Worm (Caenorhabditis elegans): ENCODE results near the gene nspb-8.

nspb-8 gene

DNA sequence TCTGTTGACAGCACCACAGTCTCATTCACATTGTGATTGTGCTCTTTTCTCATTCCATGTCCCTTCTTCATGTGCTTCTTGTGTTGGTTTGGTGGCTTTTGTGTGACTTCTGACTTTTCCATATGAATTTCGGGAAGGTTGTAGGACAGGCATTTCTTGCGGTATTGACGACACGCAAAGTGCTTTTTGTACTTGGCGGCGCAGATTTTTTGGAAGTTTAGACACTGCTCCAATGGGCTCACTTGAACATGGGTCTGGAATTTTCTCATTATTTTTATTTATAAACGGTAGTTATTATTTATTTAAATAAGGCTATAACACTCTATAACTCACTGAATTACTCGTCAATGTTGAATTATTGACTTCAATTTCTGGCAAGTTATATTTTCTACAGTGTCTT lies 23.8 kb upstream of the nspb-8 start:
- TF ChIP-seq ets-4 (tag; optimal IDR thresholded peaks at IDR 0.05) (no peak), elt-4 (tag; optimal IDR thresholded peaks at IDR 0.05) (no peak), ceh-18 (tag; optimal IDR thresholded peaks at IDR 0.05) (no peak), T23F11.4 (GFP tag; optimal IDR thresholded peaks at IDR 0.05) (no peak), ceh-45 (GFP tag; IDR thresholded peaks at IDR 0.05) (no peak), pha-4 (tag; optimal IDR thresholded peaks at IDR 0.05) (no peak), che-1 (tag; optimal IDR thresholded peaks at IDR 0.05) (no peak), ceh-34 (tag; optimal IDR thresholded peaks at IDR 0.05) (no peak), tbx-2 (tag; optimal IDR thresholded peaks at IDR 0.05) (no peak), pat-9 (tag; optimal IDR thresholded peaks at IDR 0.05) (no peak), unc-42 (tag; optimal IDR thresholded peaks at IDR 0.05) (no peak), hlh-15 (tag; optimal IDR thresholded peaks at IDR 0.05) (no peak), dmd-4 (tag; optimal IDR thresholded peaks at IDR 0.05; ENCODE audit: borderline replicate concordance) (no peak), ceh-19 (GFP tag; optimal IDR thresholded peaks at IDR 0.05) (no peak), C38D4.7 (GFP tag; optimal IDR thresholded peaks at IDR 0.05) (no peak)

DNA sequence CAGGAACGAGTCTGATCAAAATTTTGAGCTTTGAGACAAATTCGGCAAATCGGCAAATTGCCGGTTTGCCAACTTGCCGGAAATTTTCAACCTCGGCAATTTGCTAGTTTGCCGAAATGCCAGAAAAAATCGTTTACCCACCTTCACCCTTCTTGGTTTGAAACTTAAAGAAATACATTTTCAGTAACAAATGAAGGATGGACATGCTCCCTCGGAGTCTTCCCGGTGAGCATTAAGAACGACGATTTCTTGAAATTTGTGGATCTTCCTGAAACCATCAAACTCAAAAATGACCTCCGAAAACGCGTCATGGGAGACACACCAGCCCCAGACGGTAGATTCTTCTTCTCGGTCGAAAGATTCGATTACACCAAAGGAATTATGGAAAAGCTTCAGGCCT lies 22.3 kb upstream of the nspb-8 start:
- TF ChIP-seq ama-1 (optimal IDR thresholded peaks at IDR 0.05) (no peak), fkh-6 (tag; optimal IDR thresholded peaks at IDR 0.05) (no peak), ceh-14 (tag; optimal IDR thresholded peaks at IDR 0.05) (no peak), fkh-10 (GFP tag; optimal IDR thresholded peaks at IDR 0.05) (no peak), ceh-22 (tag; optimal IDR thresholded peaks at IDR 0.05) (no peak), hlh-30 (tag; optimal IDR thresholded peaks at IDR 0.05; ENCODE audit: insufficient read depth) (no peak), pha-2 (tag; optimal IDR thresholded peaks at IDR 0.05) (no peak), ahr-1 (tag; optimal IDR thresholded peaks at IDR 0.05) (no peak), pax-1 (tag; optimal IDR thresholded peaks at IDR 0.05) (no peak)

DNA sequence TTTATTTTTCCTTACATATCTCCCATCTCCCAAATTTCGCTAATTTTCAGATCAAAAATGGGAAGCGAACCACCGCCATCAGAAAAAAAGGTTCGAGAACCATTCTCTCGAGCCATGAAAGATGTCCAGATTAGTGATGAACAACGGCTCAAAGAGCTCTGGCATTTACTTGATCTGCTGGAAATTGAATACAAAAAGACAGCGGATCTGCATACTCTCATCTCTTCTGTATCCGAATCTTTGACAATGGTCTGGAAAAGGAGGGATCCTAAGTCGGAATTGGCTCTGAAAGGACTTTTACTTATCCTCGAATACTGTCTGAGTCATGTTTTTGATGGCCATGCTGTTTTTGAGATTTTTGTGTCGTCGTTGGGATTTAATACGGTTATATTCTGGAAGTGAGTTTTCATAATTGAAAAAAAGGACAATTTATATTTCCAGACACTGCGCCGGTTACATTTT lies 20.4 kb upstream of the nspb-8 start, which contains the start of gene tps-2:
Gene tps-2, plus strand, starts transcription at position 51 of the 462 bp plus-strand sequence.
- TF ChIP-seq ttx-3 (tag; optimal IDR thresholded peaks at IDR 0.05) = no peak
- TF ChIP-seq K02D7.2 (tag; optimal IDR thresholded peaks at IDR 0.05) = no peak
- TF ChIP-seq odd-2 (tag; optimal IDR thresholded peaks at IDR 0.05) = no peak
- no peak for TF ChIP-seq ceh-22 (tag; optimal IDR thresholded peaks at IDR 0.05)
- TF ChIP-seq pros-1 (tag; optimal IDR thresholded peaks at IDR 0.05) = no peak
- TF ChIP-seq sox-4 (tag; optimal IDR thresholded peaks at IDR 0.05) = no peak
- no peak for TF ChIP-seq eyg-1 (tag; optimal IDR thresholded peaks at IDR 0.05)
- TF ChIP-seq unc-42 (tag; optimal IDR thresholded peaks at IDR 0.05) = no peak
- TF ChIP-seq dve-1 (tag; optimal IDR thresholded peaks at IDR 0.05) = no peak
- TF ChIP-seq pha-2 (tag; optimal IDR thresholded peaks at IDR 0.05) = no peak
- TF ChIP-seq ceh-31 (tag; optimal IDR thresholded peaks at IDR 0.05) = no peak
- no peak for TF ChIP-seq lin-11 (tag; optimal IDR thresholded peaks at IDR 0.05)
- TF ChIP-seq Y22D7AL.16 (tag; optimal IDR thresholded peaks at IDR 0.05) = no peak

DNA sequence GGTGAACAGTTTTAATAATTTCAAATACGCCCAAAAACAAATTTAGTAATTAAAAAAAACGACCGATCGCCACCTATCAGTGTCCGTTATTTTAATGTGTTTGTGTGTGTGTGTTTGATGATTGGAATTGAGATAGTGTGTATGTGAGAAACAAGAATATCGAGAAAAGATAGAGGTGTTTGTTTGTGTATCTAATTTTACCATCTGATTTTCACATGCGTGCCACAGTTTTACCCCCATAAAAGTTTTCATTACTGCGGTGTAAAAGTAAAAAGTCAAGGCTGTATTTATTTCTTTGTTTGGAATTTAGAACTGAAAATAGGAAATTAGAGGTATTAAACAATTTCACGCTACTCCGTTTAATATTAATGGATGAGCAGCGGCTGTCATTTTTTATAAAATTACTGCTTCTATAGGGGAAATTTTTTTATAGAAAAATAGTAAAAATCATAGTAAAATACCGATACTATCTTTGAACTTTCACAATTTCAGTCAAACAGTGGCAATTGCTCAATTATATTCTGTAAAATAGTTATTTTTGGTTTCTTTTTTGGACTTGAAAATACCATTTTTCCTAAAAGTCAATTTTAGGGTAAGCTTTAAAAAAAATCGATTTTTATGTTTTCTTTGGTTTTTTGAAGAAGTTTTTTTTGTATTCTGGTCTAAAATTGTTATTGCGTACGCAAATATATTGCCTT lies 19.6 kb upstream of the nspb-8 start:
- TF ChIP-seq elt-2 (tag; optimal IDR thresholded peaks at IDR 0.05) (peak; percentile 25), pax-1 (tag; optimal IDR thresholded peaks at IDR 0.05) (no peak), madf-2 (tag; optimal IDR thresholded peaks at IDR 0.05) (no peak), ets-4 (tag; optimal IDR thresholded peaks at IDR 0.05) (no peak), hlh-13 (GFP tag; optimal IDR thresholded peaks at IDR 0.05) (no peak), ceh-31 (tag; optimal IDR thresholded peaks at IDR 0.05) (no peak), ttx-3 (tag; optimal IDR thresholded peaks at IDR 0.05) (no peak), ceh-30 (tag; optimal IDR thresholded peaks at IDR 0.05) (no peak)

All from whole organism, late embryonic.